Fruit fly (Drosophila melanogaster) whole organism, adult: ENCODE data around the gene AcCoAS.

Experiments
- CG11617 ChIP-seq: fragments of 200-800 bp; sonication (Bioruptor generic); optimal IDR thresholded peaks from 2 replicates; lab custom pipeline; 2017; ENCODE audit warnings: mild to moderate bottlenecking, missing biosample characterization, missing genetic modification reagents, missing genetic modification characterization
- CG12768 ChIP-seq: fragments of 200-800 bp; sonication (Bioruptor generic); optimal IDR thresholded peaks from 2 replicates; lab custom pipeline; 2017; ENCODE audit warnings: missing biosample characterization, missing genetic modification characterization, mild to moderate bottlenecking, moderate library complexity, missing genetic modification reagents
- CG14711 ChIP-seq: fragments of 200-800 bp; sonication (Bioruptor generic); optimal IDR thresholded peaks from 2 replicates; lab custom pipeline; 2018; ENCODE audit warnings: missing biosample characterization, mild to moderate bottlenecking, missing genetic modification characterization, moderate library complexity
- CG1620 ChIP-seq: fragments of 200-800 bp; sonication (Bioruptor generic); optimal IDR thresholded peaks from 2 replicates; lab custom pipeline; 2016; ENCODE audit warnings: missing biosample characterization, missing genetic modification characterization
- CG33017 ChIP-seq: fragments of 200-800 bp; sonication (Bioruptor generic); optimal IDR thresholded peaks from 2 replicates; lab custom pipeline; 2018; ENCODE audit warnings: missing biosample characterization, mild to moderate bottlenecking, missing genetic modification characterization, moderate library complexity
- CG5204 ChIP-seq: fragments of 200-800 bp; sonication (Bioruptor generic); optimal IDR thresholded peaks from 2 replicates; lab custom pipeline; 2016; ENCODE audit warnings: missing biosample characterization, missing genetic modification characterization
- CG7045 ChIP-seq: fragments of 200-800 bp; sonication (Bioruptor generic); optimal IDR thresholded peaks from 2 replicates; lab custom pipeline; 2017; ENCODE audit warnings: missing biosample characterization, mild to moderate bottlenecking, missing genetic modification characterization
- CG7101 ChIP-seq: fragments of 200-800 bp; sonication (Bioruptor generic); optimal IDR thresholded peaks from 2 replicates; lab custom pipeline; 2018; ENCODE audit warnings: missing biosample characterization, mild to moderate bottlenecking, missing genetic modification characterization, moderate library complexity
- Clk ChIP-seq: fragments of 200-800 bp; sonication (Bioruptor generic); optimal IDR thresholded peaks from 2 replicates; lab custom pipeline; 2017; ENCODE audit warnings: missing biosample characterization, missing genetic modification characterization
- Crg-1 ChIP-seq: fragments of 200-800 bp; sonication (Bioruptor generic); optimal IDR thresholded peaks from 2 replicates; lab custom pipeline; 2016; ENCODE audit warnings: missing biosample characterization, missing genetic modification characterization
- Hr96 ChIP-seq: fragments of 200-800 bp; sonication (Bioruptor generic); optimal IDR thresholded peaks from 2 replicates; lab custom pipeline; 2016; ENCODE audit warnings: missing biosample characterization, missing genetic modification characterization
- Mnt ChIP-seq: fragments of 200-800 bp; sonication (Bioruptor generic); optimal IDR thresholded peaks from 2 replicates; lab custom pipeline; 2016; ENCODE audit warnings: missing biosample characterization, mild to moderate bottlenecking, missing genetic modification characterization
- bab1 ChIP-seq: fragments of 200-800 bp; sonication (Bioruptor generic); optimal IDR thresholded peaks from 3 replicates; lab custom pipeline; 2019; ENCODE audit warnings: missing biosample characterization, mild to moderate bottlenecking, missing genetic modification characterization, moderate library complexity
- cic ChIP-seq: fragments of 200-800 bp; sonication (Bioruptor generic); optimal IDR thresholded peaks from 2 replicates; lab custom pipeline; 2017; ENCODE audit warnings: missing biosample characterization, mild to moderate bottlenecking, missing genetic modification characterization, moderate library complexity
- cnc ChIP-seq, 2 experiments: fragments of >200 bp; optimal IDR thresholded peaks; 2 replicates each; lab custom pipeline; 2017
- kay ChIP-seq: fragments of 200-800 bp; sonication (Bioruptor generic); peaks from one replicate; lab custom pipeline; 2016; ENCODE audit warnings: missing biosample characterization, missing genetic modification characterization, borderline replicate concordance
- ovo ChIP-seq: fragments of 200-800 bp; sonication (Bioruptor generic); optimal IDR thresholded peaks from 2 replicates; lab custom pipeline; 2016; ENCODE audit warnings: missing biosample characterization, missing genetic modification characterization
- pad ChIP-seq: fragments of 200-800 bp; sonication (Bioruptor generic); optimal IDR thresholded peaks from 3 replicates; lab custom pipeline; 2017; ENCODE audit warnings: missing biosample characterization, missing genetic modification characterization, mild to moderate bottlenecking, moderate library complexity, missing genetic modification reagents
- tj ChIP-seq: fragments of 200-800 bp; sonication (Bioruptor generic); optimal IDR thresholded peaks from 3 replicates; lab custom pipeline; 2017; ENCODE audit warnings: missing biosample characterization, mild to moderate bottlenecking, missing genetic modification characterization, moderate library complexity
- toe ChIP-seq: fragments of 200-800 bp; sonication (Bioruptor generic); optimal IDR thresholded peaks from 2 replicates; lab custom pipeline; 2016; ENCODE audit warnings: missing biosample characterization, missing genetic modification characterization

AcCoAS gene

dm6 chr3L:21300280-21300679, 20.2 kb upstream of the AcCoAS start, which contains the start of gene Cpr78Cc:
Gene Cpr78Cc, plus strand, starts transcription at chr3L:21300580.
- no peak for TF ChIP-seq CG1620
- no peak for TF ChIP-seq toe (GFP tag; lab: Kevin White, UChicago)

- no peak for TF ChIP-seq Crg-1 (GFP tag; lab: Kevin White, UChicago)
- TF ChIP-seq CG14711 (tag; lab: Kevin White, UChicago) = no peak
- TF ChIP-seq CG5204 (GFP tag; lab: Kevin White, UChicago) = no peak
These were observed 19.2 kb upstream of the AcCoAS start for dm6 chr3L:21299203-21299602.

dm6 chr3L:21298375-21298774, 18.3 kb upstream of the AcCoAS start, which contains the start of gene CG43702:
Gene CG43702, plus strand, starts transcription at chr3L:21298675.
- TF ChIP-seq CG33017 (tag; lab: Kevin White, UChicago) (no peak), ovo (GFP tag; lab: Kevin White, UChicago) (no peak), cic (GFP tag; lab: Kevin White, UChicago) (no peak), CG12768 (GFP tag; lab: Kevin White, UChicago) (no peak), cnc (optimal IDR thresholded peaks at IDR 0.05; lab: Kevin White, UChicago) (no peak), bab1 (GFP tag; lab: Kevin White, UChicago) (no peak), Hr96 (GFP tag; lab: Kevin White, UChicago) (no peak), Mnt (GFP tag; lab: Kevin White, UChicago) (no peak), pad (GFP tag; lab: Kevin White, UChicago) (no peak), Clk (no peak), kay (GFP tag; lab: Kevin White, UChicago) (no peak), CG14711 (tag; lab: Kevin White, UChicago) (no peak), CG7045 (GFP tag; lab: Kevin White, UChicago) (no peak), tj (GFP tag; lab: Kevin White, UChicago) (no peak)

dm6 chr3L:21297703-21298102, 17.7 kb upstream of the AcCoAS start, which contains the start of gene Edg78E:
Gene Edg78E, minus strand, starts transcription at chr3L:21297803.
- TF ChIP-seq cic (GFP tag; lab: Kevin White, UChicago) (no peak), ovo (GFP tag; lab: Kevin White, UChicago) (no peak), CG7101 (no peak), pad (GFP tag; lab: Kevin White, UChicago) (no peak), tj (GFP tag; lab: Kevin White, UChicago) (no peak), Mnt (GFP tag; lab: Kevin White, UChicago) (no peak), cnc (optimal IDR thresholded peaks at IDR 0.05; lab: Kevin White, UChicago) (no peak), kay (GFP tag; lab: Kevin White, UChicago) (no peak), bab1 (GFP tag; lab: Kevin White, UChicago) (no peak), CG11617 (GFP tag; lab: Kevin White, UChicago) (no peak)

dm6 chr3L:21294202-21294601, 14.2 kb upstream of the AcCoAS start, which contains the start of gene Cpr78Cb:
Gene Cpr78Cb, plus strand, starts transcription at chr3L:21294492.
- no peak for TF ChIP-seq CG14711 (tag; lab: Kevin White, UChicago)
- TF ChIP-seq CG7045 (GFP tag; lab: Kevin White, UChicago) = no peak
- no peak for TF ChIP-seq pad (GFP tag; lab: Kevin White, UChicago)
- no peak for TF ChIP-seq CG1620
- TF ChIP-seq CG11617 (GFP tag; lab: Kevin White, UChicago) = no peak
- TF ChIP-seq Clk = no peak
- no peak for TF ChIP-seq CG5204 (GFP tag; lab: Kevin White, UChicago)

dm6 chr3L:21292700-21293099, 12.7 kb upstream of the AcCoAS start, which contains the start of gene Cpr78Ca:
Gene Cpr78Ca, minus strand, starts transcription at chr3L:21292800.
- TF ChIP-seq Clk = no peak
- TF ChIP-seq Hr96 (GFP tag; lab: Kevin White, UChicago) = no peak

- no peak for TF ChIP-seq Hr96 (GFP tag; lab: Kevin White, UChicago)
- TF ChIP-seq CG33017 (tag; lab: Kevin White, UChicago) = no peak
- TF ChIP-seq CG7101 = no peak
- TF ChIP-seq tj (GFP tag; lab: Kevin White, UChicago) = no peak
- no peak for TF ChIP-seq Crg-1 (GFP tag; lab: Kevin White, UChicago)
- no peak for TF ChIP-seq toe (GFP tag; lab: Kevin White, UChicago)
- TF ChIP-seq Clk = no peak
- TF ChIP-seq kay (GFP tag; lab: Kevin White, UChicago) = no peak
- no peak for TF ChIP-seq CG12768 (GFP tag; lab: Kevin White, UChicago)
- TF ChIP-seq Mnt (GFP tag; lab: Kevin White, UChicago) = no peak
- TF ChIP-seq CG5204 (GFP tag; lab: Kevin White, UChicago) = no peak
- no peak for TF ChIP-seq pad (GFP tag; lab: Kevin White, UChicago)
- TF ChIP-seq ovo (GFP tag; lab: Kevin White, UChicago) = no peak
- no peak for TF ChIP-seq CG1620
- no peak for TF ChIP-seq cnc (optimal IDR thresholded peaks at IDR 0.05; lab: Kevin White, UChicago)
These were observed 11.0 kb upstream of the AcCoAS start for dm6 chr3L:21291055-21291454.
